Fruit fly (Drosophila melanogaster) whole organism, embryonic: ENCODE results near the gene crq.

ENCODE experiments used
- Asciz ChIP-seq: fragments of 200-800 bp; sonication (Bioruptor generic); optimal IDR thresholded peaks from 2 replicates; lab custom pipeline; 2017; ENCODE audit warnings: missing biosample characterization, mild to moderate bottlenecking, missing genetic modification characterization, missing genetic modification reagents
- B-H2 ChIP-seq: fragments of 200-800 bp; sonication (Bioruptor generic); optimal IDR thresholded peaks from 2 replicates; lab custom pipeline; 2018; ENCODE audit warnings: missing biosample characterization, mild to moderate bottlenecking, missing genetic modification characterization
- CG10543 ChIP-seq: fragments of 200-800 bp; sonication (Bioruptor generic); optimal IDR thresholded peaks from 3 replicates; lab custom pipeline; 2017; ENCODE audit warnings: missing biosample characterization, mild to moderate bottlenecking, missing genetic modification characterization, moderate library complexity
- CG11085 ChIP-seq: fragments of 200-800 bp; sonication (Bioruptor generic); IDR thresholded peaks from 2 replicates; pipeline ENCODE4 v1.3.6; 2022; ENCODE audit warnings: missing biosample characterization, missing genetic modification characterization
- CG11398 ChIP-seq: fragments of 200-800 bp; sonication (Bioruptor generic); optimal IDR thresholded peaks from 2 replicates; lab custom pipeline; 2016; ENCODE audit warnings: missing biosample characterization, missing genetic modification characterization
- CG1233 ChIP-seq: fragments of 200-800 bp; sonication (Bioruptor generic); optimal IDR thresholded peaks from 4 replicates; lab custom pipeline; 2018; ENCODE audit warnings: missing biosample characterization, mild to moderate bottlenecking, missing genetic modification characterization
- CG12391 ChIP-seq: fragments of 200-800 bp; sonication (Bioruptor generic); optimal IDR thresholded peaks from 3 replicates; lab custom pipeline; 2018; ENCODE audit warnings: missing biosample characterization, mild to moderate bottlenecking, missing genetic modification characterization, moderate library complexity
- CG13123 ChIP-seq: fragments of 200-800 bp; sonication (Bioruptor generic); optimal IDR thresholded peaks from 2 replicates; lab custom pipeline; 2016; ENCODE audit warnings: missing biosample characterization, missing genetic modification characterization
- CG14050 ChIP-seq: fragments of 200-800 bp; sonication (Bioruptor generic); IDR thresholded peaks from 3 replicates; pipeline ENCODE4 v1.3.6; 2022; ENCODE audit warnings: missing biosample characterization, missing genetic modification characterization
- CG16815 ChIP-seq: fragments of 200-800 bp; sonication (Bioruptor generic); optimal IDR thresholded peaks from 3 replicates; lab custom pipeline; 2017; ENCODE audit warnings: missing biosample characterization, mild to moderate bottlenecking, missing genetic modification characterization
- CG2116 ChIP-seq: fragments of 200-800 bp; sonication (Bioruptor generic); optimal IDR thresholded peaks from 3 replicates; lab custom pipeline; 2018; ENCODE audit warnings: missing biosample characterization, mild to moderate bottlenecking, missing genetic modification characterization
- CG2199 ChIP-seq: fragments of 200-800 bp; sonication (Bioruptor generic); IDR thresholded peaks from 3 replicates; pipeline ENCODE4 v1.3.6; 2022; ENCODE audit warnings: missing biosample characterization, missing genetic modification characterization
- CG34376 ChIP-seq: fragments of 200-800 bp; sonication (Bioruptor generic); optimal IDR thresholded peaks from 2 replicates; lab custom pipeline; 2018; ENCODE audit warnings: missing biosample characterization, mild to moderate bottlenecking, missing genetic modification characterization
- CG4328 ChIP-seq: fragments of 200-800 bp; sonication (Bioruptor generic); optimal IDR thresholded peaks from 3 replicates; lab custom pipeline; 2017; ENCODE audit warnings: missing biosample characterization, missing genetic modification reagents, missing genetic modification characterization
- CG7556 ChIP-seq: fragments of 200-800 bp; sonication (Bioruptor generic); optimal IDR thresholded peaks from 2 replicates; lab custom pipeline; 2017; ENCODE audit warnings: missing biosample characterization, mild to moderate bottlenecking, missing genetic modification characterization
- CG7987 ChIP-seq: fragments of 200-800 bp; sonication (Bioruptor generic); optimal IDR thresholded peaks from 2 replicates; lab custom pipeline; 2018; ENCODE audit warnings: missing biosample characterization, mild to moderate bottlenecking, missing genetic modification characterization, moderate library complexity
- CG9797 ChIP-seq: fragments of 200-800 bp; sonication (Bioruptor generic); optimal IDR thresholded peaks from 3 replicates; lab custom pipeline; 2018; ENCODE audit warnings: missing biosample characterization, mild to moderate bottlenecking, missing genetic modification characterization
- CG9876 ChIP-seq: fragments of 200-800 bp; sonication (Bioruptor generic); optimal IDR thresholded peaks from 2 replicates; lab custom pipeline; 2016; ENCODE audit warnings: missing biosample characterization, missing genetic modification characterization
- Chrac-16 ChIP-seq: fragments of 200-800 bp; sonication (Bioruptor generic); optimal IDR thresholded peaks from 3 replicates; lab custom pipeline; 2016; ENCODE audit warnings: missing biosample characterization, missing genetic modification characterization
- CoRest ChIP-seq: fragments of 200-800 bp; sonication (Bioruptor generic); optimal IDR thresholded peaks from 3 replicates; lab custom pipeline; 2018; ENCODE audit warnings: missing biosample characterization, mild to moderate bottlenecking, missing genetic modification characterization, moderate library complexity
- Fer1 ChIP-seq: fragments of 200-800 bp; sonication (Bioruptor generic); optimal IDR thresholded peaks from 2 replicates; lab custom pipeline; 2017; ENCODE audit warnings: missing biosample characterization, mild to moderate bottlenecking, missing genetic modification characterization
- Fer3 ChIP-seq: fragments of 200-800 bp; sonication (Bioruptor generic); optimal IDR thresholded peaks from 2 replicates; lab custom pipeline; 2018; ENCODE audit warnings: missing biosample characterization, mild to moderate bottlenecking, missing genetic modification characterization, moderate library complexity
- MBD-R2 ChIP-seq: fragments of 200-800 bp; sonication (Bioruptor generic); IDR thresholded peaks from 2 replicates; pipeline ENCODE4 v1.3.6; 2022; ENCODE audit warnings: missing biosample characterization, missing genetic modification characterization
- Meics ChIP-seq: fragments of 200-800 bp; sonication (Bioruptor generic); optimal IDR thresholded peaks from 2 replicates; lab custom pipeline; 2017; ENCODE audit warnings: missing biosample characterization, mild to moderate bottlenecking, missing genetic modification characterization
- Neu2 ChIP-seq: fragments of 200-800 bp; sonication (Bioruptor generic); optimal IDR thresholded peaks from 3 replicates; lab custom pipeline; 2016; ENCODE audit warnings: missing biosample characterization, missing genetic modification characterization, borderline replicate concordance
- Oli ChIP-seq: fragments of 200-800 bp; sonication (Bioruptor generic); optimal IDR thresholded peaks from 2 replicates; lab custom pipeline; 2018; ENCODE audit warnings: missing biosample characterization, mild to moderate bottlenecking, missing genetic modification characterization, moderate library complexity
- Ptx1 ChIP-seq: fragments of 200-800 bp; sonication (Bioruptor generic); IDR thresholded peaks from 2 replicates; pipeline ENCODE4 v1.3.6; 2022; ENCODE audit warnings: missing biosample characterization, missing genetic modification characterization
- Side ChIP-seq: fragments of 200-800 bp; sonication (Bioruptor generic); optimal IDR thresholded peaks from 2 replicates; lab custom pipeline; 2016; ENCODE audit warnings: missing biosample characterization, missing genetic modification characterization
- ab ChIP-seq: fragments of 200-800 bp; sonication (Bioruptor generic); optimal IDR thresholded peaks from 2 replicates; lab custom pipeline; 2016; ENCODE audit warnings: missing biosample characterization, missing genetic modification characterization
- abd-A ChIP-seq: fragments of 200-800 bp; sonication (Bioruptor generic); optimal IDR thresholded peaks from 3 replicates; lab custom pipeline; 2019; ENCODE audit warnings: missing biosample characterization, mild to moderate bottlenecking, missing genetic modification characterization, moderate library complexity
- ac ChIP-seq: fragments of 200-800 bp; sonication (Bioruptor generic); optimal IDR thresholded peaks from 3 replicates; lab custom pipeline; 2017; ENCODE audit warnings: missing biosample characterization, mild to moderate bottlenecking, missing genetic modification characterization
- bab2 ChIP-seq: fragments of 200-800 bp; sonication (Bioruptor generic); optimal IDR thresholded peaks from 2 replicates; lab custom pipeline; 2016; ENCODE audit warnings: missing biosample characterization, missing genetic modification characterization
- bowl ChIP-seq: fragments of 200-800 bp; sonication (Bioruptor generic); IDR thresholded peaks from 2 replicates; pipeline ENCODE4 v1.3.6; 2022; ENCODE audit warnings: missing biosample characterization, missing genetic modification characterization
- cad ChIP-seq: fragments of >200 bp; optimal IDR thresholded peaks from 2 replicates; lab custom pipeline; 2017; ENCODE audit warnings: missing biosample characterization, missing genetic modification characterization
- dm ChIP-seq: fragments of 200-800 bp; sonication (Bioruptor generic); optimal IDR thresholded peaks from 3 replicates; lab custom pipeline; 2016; ENCODE audit warnings: missing biosample characterization, missing genetic modification characterization
- hth ChIP-seq: fragments of >200 bp; optimal IDR thresholded peaks from 2 replicates; lab custom pipeline; 2017; ENCODE audit warnings: inconsistent platforms
- jumu ChIP-seq: fragments of 200-800 bp; sonication (Bioruptor generic); optimal IDR thresholded peaks from 3 replicates; lab custom pipeline; 2016; ENCODE audit warnings: missing biosample characterization, missing genetic modification characterization
- lola ChIP-seq, 3 experiments: fragments of >200 bp in 2 of 3; fragments of 200-800 bp in 1 of 3; sonication (Bioruptor generic) in 1 of 3; optimal IDR thresholded peaks; 2 replicates each; lab custom pipeline; 2017 to 2019; ENCODE audit warnings: missing biosample characterization in 3 of 3, missing genetic modification characterization in 3 of 3, mild to moderate bottlenecking in 1 of 3, moderate library complexity in 1 of 3
- lov ChIP-seq, 2 experiments: fragments of 200-800 bp in 1 of 2; fragments of >200 bp in 1 of 2; sonication (Bioruptor generic) in 1 of 2; IDR thresholded peaks in 1 of 2; optimal IDR thresholded peaks in 1 of 2; 2 replicates in 1 of 2; 3 replicates in 1 of 2; pipeline versions ENCODE4 v1.3.6 to Lab custom; 2017 to 2022; ENCODE audit warnings: missing biosample characterization in 1 of 2, missing genetic modification characterization in 1 of 2
- luna ChIP-seq: fragments of 200-800 bp; sonication (Bioruptor generic); optimal IDR thresholded peaks from 2 replicates; lab custom pipeline; 2016; ENCODE audit warnings: missing biosample characterization, missing genetic modification characterization
- pho ChIP-seq: fragments of 200-800 bp; sonication (Bioruptor generic); optimal IDR thresholded peaks from 2 replicates; lab custom pipeline; 2016; ENCODE audit warnings: missing biosample characterization, missing genetic modification characterization
- slbo ChIP-seq: fragments of 200-800 bp; sonication (Bioruptor generic); IDR thresholded peaks from 2 replicates; pipeline ENCODE4 v1.3.6; 2022; ENCODE audit warnings: missing biosample characterization, missing genetic modification characterization
- sug ChIP-seq: fragments of 200-800 bp; optimal IDR thresholded peaks from 2 replicates; lab custom pipeline; 2019; ENCODE audit warnings: missing biosample characterization, mild to moderate bottlenecking, missing genetic modification characterization, moderate library complexity
- unpg ChIP-seq: fragments of 200-800 bp; sonication (Bioruptor generic); optimal IDR thresholded peaks from 3 replicates; lab custom pipeline; 2018; ENCODE audit warnings: missing biosample characterization, mild to moderate bottlenecking, missing genetic modification characterization, moderate library complexity
- vfl ChIP-seq: fragments of 200-800 bp; sonication (Bioruptor generic); optimal IDR thresholded peaks from 2 replicates; lab custom pipeline; 2016; ENCODE audit warnings: missing biosample characterization, missing genetic modification characterization
- vvl ChIP-seq: fragments of 200-800 bp; sonication (Bioruptor generic); IDR thresholded peaks from 2 replicates; pipeline ENCODE4 v1.3.6; 2022; ENCODE audit warnings: missing biosample characterization, missing genetic modification characterization
- wdn ChIP-seq: fragments of 200-800 bp; sonication (Bioruptor generic); IDR thresholded peaks from 2 replicates; pipeline ENCODE4 v1.3.6; 2022; ENCODE audit warnings: missing biosample characterization, missing genetic modification characterization
- zen ChIP-seq: fragments of 200-800 bp; sonication (Bioruptor generic); optimal IDR thresholded peaks from 3 replicates; lab custom pipeline; 2018; ENCODE audit warnings: missing biosample characterization, mild to moderate bottlenecking, missing genetic modification characterization, moderate library complexity
- zf30C ChIP-seq: fragments of 200-800 bp; sonication (Bioruptor generic); optimal IDR thresholded peaks from 3 replicates; lab custom pipeline; 2018; ENCODE audit warnings: missing biosample characterization, mild to moderate bottlenecking, missing genetic modification characterization

crq gene

dm6 chr2L:419620-420184, 33.1 kb downstream of the crq start, which contains the start of the genes CG13690 and RpLP1 (continued):
- TF ChIP-seq jumu (GFP tag; lab: Kevin White, UChicago) (peak; percentile 11), CG13123 (GFP tag; lab: Kevin White, UChicago) (no peak), cad (GFP tag; lab: Kevin White, UChicago) (no peak), Neu2 (GFP tag; lab: Kevin White, UChicago) (no peak), vvl (GFP tag; lab: Robert Waterston, UW) (peak; percentile 94), luna (GFP tag; lab: Kevin White, UChicago) (peak; percentile 66), CG34376 (GFP tag; lab: Kevin White, UChicago) (peak; percentile 96), Side (GFP tag; lab: Kevin White, UChicago) (peak; percentile 75), CG7987 (GFP tag; lab: Kevin White, UChicago) (peak; percentile 92), bowl (GFP tag; lab: Robert Waterston, UW) (no peak; the same call in 1 of the 2 replicates), Ptx1 (GFP tag; lab: Robert Waterston, UW) (no peak), CG11398 (GFP tag; lab: Kevin White, UChicago) (peak; percentile 72), CG2116 (GFP tag; lab: Kevin White, UChicago) (peak; percentile 88), lola (GFP tag; optimal IDR thresholded peaks at IDR 0.05; lab: Kevin White, UChicago) (peak in 1 of 3 experiments; percentile 55), CG1233 (GFP tag; lab: Kevin White, UChicago) (peak; percentile 79), CoRest (tag; lab: Kevin White, UChicago) (peak; percentile 73), Chrac-16 (GFP tag; lab: Kevin White, UChicago) (peak; percentile 28), CG16815 (GFP tag; lab: Kevin White, UChicago) (no peak), CG12391 (tag; lab: Kevin White, UChicago) (peak; percentile 84), ac (GFP tag; lab: Kevin White, UChicago) (peak; percentile 51), lov (optimal IDR thresholded peaks at IDR 0.05; lab: Kevin White, UChicago) (no peak), lov (GFP tag; IDR thresholded peaks at IDR 0.05; lab: Robert Waterston, UW) (peak; percentile 77; the same call in 2 of the 3 replicates), hth (lab: Kevin White, UChicago) (no peak), MBD-R2 (GFP tag; lab: Robert Waterston, UW) (peak; percentile 8; the same call in 1 of the 2 replicates), Meics (peak; percentile 91), unpg (GFP tag; lab: Kevin White, UChicago) (peak; percentile 73), Fer3 (tag; lab: Kevin White, UChicago) (peak; percentile 80), vfl (GFP tag; lab: Kevin White, UChicago) (peak; percentile 37), Fer1 (GFP tag; lab: Kevin White, UChicago) (peak; percentile 89), zf30C (GFP tag; lab: Kevin White, UChicago) (no peak), CG7556 (GFP tag; lab: Kevin White, UChicago) (peak; percentile 62), CG4328 (peak; percentile 89), bab2 (GFP tag; lab: Kevin White, UChicago) (peak; percentile 25), slbo (GFP tag; lab: Robert Waterston, UW) (peak; percentile 37; the same call in 1 of the 2 replicates), B-H2 (peak; percentile 80), CG10543 (peak; percentile 89), CG14050 (GFP tag; lab: Robert Waterston, UW) (peak; percentile 25; the same call in 1 of the 3 replicates), CG11085 (peak; percentile 45; the same call in 1 of the 2 replicates), CG9876 (GFP tag; lab: Kevin White, UChicago) (peak; percentile 40), sug (tag; lab: Kevin White, UChicago) (peak; percentile 73), pho (GFP tag; lab: Kevin White, UChicago) (peak; percentile 44), wdn (GFP tag; lab: Robert Waterston, UW) (0 out of 2 replicates have a peak, but pooled peaks have one; percentile 4), CG9797 (GFP tag; lab: Kevin White, UChicago) (peak; percentile 99), Oli (tag; lab: Kevin White, UChicago) (peak; percentile 56), zen (tag; lab: Kevin White, UChicago) (peak; percentile 49), dm (GFP tag; lab: Kevin White, UChicago) (peak; percentile 91), CG2199 (GFP tag; lab: Robert Waterston, UW) (no peak), Asciz (GFP tag; lab: Kevin White, UChicago) (peak; percentile 86), abd-A (tag; lab: Kevin White, UChicago) (no peak), ab (no peak)
